Worm (Caenorhabditis elegans) whole organism, L3 larva: Measurements from ENCODE around the gene W07G4.7.

Source experiments
- R02D3.7 ChIP-seq: fragments of 150-350 bp; optimal IDR thresholded peaks from 2 replicates; lab custom pipeline; 2014; ENCODE audit warnings: missing biosample characterization, missing genetic modification characterization
- aly-2 ChIP-seq: fragments of 150-350 bp; optimal IDR thresholded peaks from 2 replicates; lab custom pipeline; 2014; ENCODE audit warnings: missing biosample characterization, missing genetic modification characterization
- ceh-82 ChIP-seq: fragments of 150-350 bp; optimal IDR thresholded peaks from 2 replicates; lab custom pipeline; 2014; ENCODE audit warnings: missing biosample characterization, missing genetic modification characterization
- egl-27 ChIP-seq: sonication (generic microtip); optimal IDR thresholded peaks from 4 replicates; lab custom pipeline; 2017; ENCODE audit warnings: missing biosample characterization, missing genetic modification reagents, missing genetic modification characterization
- elt-2 ChIP-seq: sonication (generic microtip); optimal IDR thresholded peaks from 2 replicates; lab custom pipeline; 2016; ENCODE audit warnings: missing genetic modification reagents, mild to moderate bottlenecking, missing genetic modification characterization, missing compliant biosample characterization
- elt-3 ChIP-seq, 3 experiments: fragments of 150-350 bp in 1 of 3; sonication (generic microtip) in 2 of 3; optimal IDR thresholded peaks; 2 replicates in 2 of 3; 4 replicates in 1 of 3; lab custom pipeline; 2014 to 2017; ENCODE audit warnings: missing biosample characterization in 3 of 3, missing genetic modification characterization in 3 of 3
- fkh-10 ChIP-seq: sonication (generic microtip); optimal IDR thresholded peaks from 2 replicates; lab custom pipeline; 2017; ENCODE audit warnings: missing biosample characterization, missing genetic modification reagents, missing genetic modification characterization
- lin-39 ChIP-seq: fragments of 150-350 bp; optimal IDR thresholded peaks from 2 replicates; lab custom pipeline; 2018; ENCODE audit warnings: missing biosample characterization, missing genetic modification reagents, missing genetic modification characterization
- mdl-1 ChIP-seq: fragments of 150-350 bp; optimal IDR thresholded peaks from 2 replicates; lab custom pipeline; 2014; ENCODE audit warnings: missing biosample characterization, missing genetic modification characterization
- nhr-76 ChIP-seq: fragments of 150-350 bp; sonication (generic microtip); optimal IDR thresholded peaks from 5 replicates; lab custom pipeline; 2014; ENCODE audit warnings: missing biosample characterization, missing genetic modification characterization
- skn-1 ChIP-seq: fragments of 150-350 bp; optimal IDR thresholded peaks from 2 replicates; lab custom pipeline; 2014; ENCODE audit warnings: missing biosample characterization, missing genetic modification characterization
- unc-39 ChIP-seq: sonication (generic microtip); optimal IDR thresholded peaks from 4 replicates; lab custom pipeline; 2017; ENCODE audit warnings: missing biosample characterization, missing genetic modification characterization

- no peak for TF ChIP-seq lin-39 (tag; lab: Kevin White, UChicago)
- no peak for TF ChIP-seq ceh-82 (tag; lab: Kevin White, UChicago)
- no peak for TF ChIP-seq nhr-76
- no peak for TF ChIP-seq unc-39
- TF ChIP-seq aly-2 (tag; lab: Kevin White, UChicago), result no peak
- no peak for TF ChIP-seq R02D3.7 (tag; lab: Kevin White, UChicago)
- TF ChIP-seq elt-2 (tag; lab: Kevin White, UChicago), result no peak
- no peak for TF ChIP-seq skn-1 (tag; lab: Kevin White, UChicago)
- no peak for TF ChIP-seq mdl-1
- TF ChIP-seq elt-3 (tag; optimal IDR thresholded peaks at IDR 0.05; lab: Kevin White, UChicago), result no peak
- TF ChIP-seq fkh-10 (GFP tag; lab: Kevin White, UChicago), result no peak
- TF ChIP-seq egl-27 (tag; lab: Kevin White, UChicago), result no peak
Observed at ce11 chrV:13033223-13033622, 1.3 kb downstream of the W07G4.7 start, which contains the start of gene W07G4.1.
